Worm (Caenorhabditis elegans): Measurements from ENCODE around the gene epic-2.

The epic-2 gene

DNA sequence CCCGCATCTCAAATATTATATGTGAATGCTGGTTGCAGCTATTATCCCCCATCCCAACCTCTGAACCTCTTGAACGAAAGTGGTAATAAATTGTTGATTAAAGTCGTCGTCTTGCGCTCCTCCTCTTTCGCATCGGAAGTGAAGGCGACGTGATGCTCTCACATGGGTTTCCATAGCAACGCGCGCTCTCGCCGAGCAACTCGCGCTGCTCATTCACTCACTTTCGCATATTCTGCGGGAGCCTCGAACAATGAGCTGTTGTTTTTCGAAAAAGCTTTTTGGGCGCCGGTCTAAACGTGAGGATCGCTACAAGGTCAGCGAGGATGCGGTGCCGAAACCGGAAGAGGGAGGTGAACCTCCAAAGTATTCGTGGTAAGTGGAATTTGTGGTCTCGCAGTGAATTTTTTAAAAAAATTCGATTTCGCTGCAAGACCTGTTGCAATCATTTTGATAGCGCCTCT is 9.5 kb upstream of the epic-2 start, which contains the start of gene rpi-2 (continued):
- peak; percentile 80 for TF ChIP-seq egl-43 (GFP tag; IDR thresholded peaks at IDR 0.05)
- peak; percentile 40 for TF ChIP-seq sdz-12 (GFP tag; optimal IDR thresholded peaks at IDR 0.05)
- peak; percentile 48; the same call in 1 of the 2 replicates for TF ChIP-seq tra-1 (GFP tag; IDR thresholded peaks at IDR 0.05)
- TF ChIP-seq hlh-11 (tag; optimal IDR thresholded peaks at IDR 0.05): no peak
- no peak for TF ChIP-seq nhr-76 (tag; optimal IDR thresholded peaks at IDR 0.05)
- TF ChIP-seq pha-4 (GFP tag; IDR thresholded peaks at IDR 0.05): peak; percentile 89
- TF ChIP-seq pha-4 (tag; optimal IDR thresholded peaks at IDR 0.05): no peak
- TF ChIP-seq ceh-20 (GFP tag; IDR thresholded peaks at IDR 0.05): no peak
- TF ChIP-seq madf-9 (GFP tag; conservative IDR thresholded peaks at IDR 0.05): no peak; the same call in 1 of the 2 replicates
- 0 out of 2 replicates have a peak, but pooled peaks have one; percentile 16 for TF ChIP-seq nhr-41 (GFP tag; IDR thresholded peaks at IDR 0.05)
- peak; percentile 38 for TF ChIP-seq dmd-6 (GFP tag; IDR thresholded peaks at IDR 0.05)
- no peak for TF ChIP-seq tag-97 (GFP tag; IDR thresholded peaks at IDR 0.05)
- no peak for TF ChIP-seq daf-19 (GFP tag; conservative IDR thresholded peaks at IDR 0.05)
- TF ChIP-seq ZK546.5 (tag; optimal IDR thresholded peaks at IDR 0.05): peak in 1 of 2 experiments; percentile 46
- peak; percentile 87 for TF ChIP-seq ama-1 (optimal IDR thresholded peaks at IDR 0.05)
- TF ChIP-seq ctbp-1 (GFP tag; IDR thresholded peaks at IDR 0.05): peak; percentile 57
- TF ChIP-seq attf-4 (tag; optimal IDR thresholded peaks at IDR 0.05): no peak
- peak in 1 of 2 experiments; percentile 80; a peak in 1 of 4 replicates for TF ChIP-seq madf-5 (GFP tag; IDR thresholded peaks at IDR 0.05)

ce11 chrIV:1713618-1714017 is 7.0 kb upstream of the epic-2 start:
- peak; percentile 62 for TF ChIP-seq set-16 (GFP tag; IDR thresholded peaks at IDR 0.05)
- no peak for TF ChIP-seq ztf-7 (tag; optimal IDR thresholded peaks at IDR 0.05)
- no peak for TF ChIP-seq T20F7.1 (GFP tag; optimal IDR thresholded peaks at IDR 0.05)
- no peak for TF ChIP-seq nhr-111 (GFP tag; optimal IDR thresholded peaks at IDR 0.05)
- no peak for TF ChIP-seq nhr-76 (tag; optimal IDR thresholded peaks at IDR 0.05)
- no peak for TF ChIP-seq ama-1 (optimal IDR thresholded peaks at IDR 0.05)
- TF ChIP-seq nhr-102 (tag; optimal IDR thresholded peaks at IDR 0.05): no peak
- TF ChIP-seq nhr-42 (GFP tag; IDR thresholded peaks at IDR 0.05): no peak
- no peak for TF ChIP-seq daf-16 (GFP tag; optimal IDR thresholded peaks at IDR 0.05)
- no peak for TF ChIP-seq daf-16 (tag; optimal IDR thresholded peaks at IDR 0.05)
- TF ChIP-seq lin-38 (GFP tag; IDR thresholded peaks at IDR 0.05): no peak
- no peak for TF ChIP-seq egl-27 (tag; optimal IDR thresholded peaks at IDR 0.05)
- TF ChIP-seq mxl-2 (GFP tag; conservative IDR thresholded peaks at IDR 0.05): no peak
- peak; percentile 37 for TF ChIP-seq aha-1 (tag)
- TF ChIP-seq unc-62 (GFP tag; optimal IDR thresholded peaks at IDR 0.05 in 1 of 2): peak in 1 of 2 experiments; percentile 57
- no peak for TF ChIP-seq unc-62 (tag; optimal IDR thresholded peaks at IDR 0.05)
- no peak for TF ChIP-seq tag-97 (GFP tag; IDR thresholded peaks at IDR 0.05)
- TF ChIP-seq daf-8 (GFP tag; IDR thresholded peaks at IDR 0.05): no peak
- TF ChIP-seq ces-1 (GFP tag; optimal IDR thresholded peaks at IDR 0.05): no peak
- TF ChIP-seq F49E8.2 (tag; optimal IDR thresholded peaks at IDR 0.05; ENCODE audit: borderline replicate concordance): no peak
- TF ChIP-seq sdz-12 (GFP tag; optimal IDR thresholded peaks at IDR 0.05): no peak
- no peak for TF ChIP-seq nhr-25 (tag; optimal IDR thresholded peaks at IDR 0.05; ENCODE audit: borderline replicate concordance, insufficient read depth)

ce11 chrIV:1715705-1716104 is 4.9 kb upstream of the epic-2 start:
- no peak for TF ChIP-seq tag-97 (GFP tag; IDR thresholded peaks at IDR 0.05)
- peak; percentile 11 for TF ChIP-seq nhr-25 (tag; optimal IDR thresholded peaks at IDR 0.05; ENCODE audit: borderline replicate concordance, insufficient read depth)

ce11 chrIV:1720902-1721301 is 312 bp downstream of the epic-2 start:
- TF ChIP-seq zfp-3 (GFP tag; conservative IDR thresholded peaks at IDR 0.05) (peak; percentile 48; the same call in 1 of the 2 replicates), madf-5 (GFP tag; IDR thresholded peaks at IDR 0.05) (peak in 1 of 2 experiments; percentile 81; a peak in 2 of 4 replicates), hmg-1.1 (GFP tag; IDR thresholded peaks at IDR 0.05) (0 out of 2 replicates have a peak, but pooled peaks have one; percentile 42), lim-7 (GFP tag; IDR thresholded peaks at IDR 0.05) (0 out of 2 replicates have a peak, but pooled peaks have one; percentile 12), dmd-9 (GFP tag; IDR thresholded peaks at IDR 0.05) (0 out of 2 replicates have a peak, but pooled peaks have one; percentile 22), ctbp-1 (GFP tag; IDR thresholded peaks at IDR 0.05) (peak; percentile 22; the same call in 1 of the 2 replicates), ZK337.2 (GFP tag; IDR thresholded peaks at IDR 0.05) (0 out of 2 replicates have a peak, but pooled peaks have one; percentile 37), lin-38 (GFP tag; IDR thresholded peaks at IDR 0.05) (0 out of 2 replicates have a peak, but pooled peaks have one; percentile 19), madf-9 (GFP tag; conservative IDR thresholded peaks at IDR 0.05) (0 out of 2 replicates have a peak, but pooled peaks have one; percentile 37), dmd-8 (GFP tag; IDR thresholded peaks at IDR 0.05) (0 out of 2 replicates have a peak, but pooled peaks have one; percentile 21), F26F4.8 (GFP tag; conservative IDR thresholded peaks at IDR 0.05) (0 out of 2 replicates have a peak, but pooled peaks have one; percentile 13), tra-1 (GFP tag; IDR thresholded peaks at IDR 0.05) (0 out of 2 replicates have a peak, but pooled peaks have one; percentile 16), set-16 (GFP tag; IDR thresholded peaks at IDR 0.05) (peak; percentile 96)

All from whole organism, L4 larva.